Worm (Caenorhabditis elegans): ENCODE measurements around the gene F22B5.5.

F22B5.5 gene

ce11 chrII:8485603-8486002 is 31.2 kb upstream of the F22B5.5 start, which contains the start of gene gbh-2:
TSS of gene gbh-2 (plus strand) at chrII:8485879.
- no peak for TF ChIP-seq nhr-23 (tag; optimal IDR thresholded peaks at IDR 0.05)
- TF ChIP-seq Y55F3AM.14 (GFP tag; optimal IDR thresholded peaks at IDR 0.05): no peak
- TF ChIP-seq ztf-1 (GFP tag; conservative IDR thresholded peaks at IDR 0.05): no peak
- no peak for TF ChIP-seq C34F6.9 (tag; optimal IDR thresholded peaks at IDR 0.05)
- peak; percentile 24 for TF ChIP-seq nhr-6 (tag; optimal IDR thresholded peaks at IDR 0.05)
- no peak for TF ChIP-seq lin-13 (GFP tag; optimal IDR thresholded peaks at IDR 0.05)
- no peak for TF ChIP-seq elt-1 (tag; optimal IDR thresholded peaks at IDR 0.05)
- TF ChIP-seq blmp-1 (tag; optimal IDR thresholded peaks at IDR 0.05; ENCODE audit: insufficient read depth): peak; percentile 57
- TF ChIP-seq nhr-12 (tag; optimal IDR thresholded peaks at IDR 0.05): no peak
- peak; percentile 80 for TF ChIP-seq nhr-21 (tag; optimal IDR thresholded peaks at IDR 0.05)
- no peak for TF ChIP-seq nhr-237 (tag; optimal IDR thresholded peaks at IDR 0.05)
- TF ChIP-seq mbf-1 (tag; optimal IDR thresholded peaks at IDR 0.05): no peak
- TF ChIP-seq peb-1 (tag; optimal IDR thresholded peaks at IDR 0.05): no peak
- TF ChIP-seq ZK546.5 (tag; optimal IDR thresholded peaks at IDR 0.05): no peak
- no peak for TF ChIP-seq R02D3.7 (tag; optimal IDR thresholded peaks at IDR 0.05)
- peak; percentile 93 for TF ChIP-seq nhr-129 (tag; optimal IDR thresholded peaks at IDR 0.05)
- TF ChIP-seq nhr-25 (tag; optimal IDR thresholded peaks at IDR 0.05): peak; percentile 92
- TF ChIP-seq unc-55 (GFP tag; optimal IDR thresholded peaks at IDR 0.05): no peak
- peak; percentile 89 for TF ChIP-seq sma-9 (GFP tag; optimal IDR thresholded peaks at IDR 0.05)
- TF ChIP-seq sma-9 (tag; optimal IDR thresholded peaks at IDR 0.05): no peak
- TF ChIP-seq unc-62 (GFP tag; optimal IDR thresholded peaks at IDR 0.05): no peak
- TF ChIP-seq F13H6.1 (tag; optimal IDR thresholded peaks at IDR 0.05): peak; percentile 19
- no peak for TF ChIP-seq sem-4 (tag; optimal IDR thresholded peaks at IDR 0.05)
- no peak for TF ChIP-seq ztf-4 (tag; optimal IDR thresholded peaks at IDR 0.05)
- TF ChIP-seq elt-3 (tag; optimal IDR thresholded peaks at IDR 0.05): no peak
- TF ChIP-seq ceh-16 (tag; optimal IDR thresholded peaks at IDR 0.05): no peak
- peak; percentile 64 for TF ChIP-seq sma-3 (GFP tag; optimal IDR thresholded peaks at IDR 0.05)
- no peak for TF ChIP-seq nhr-11 (tag; optimal IDR thresholded peaks at IDR 0.05)
- no peak for TF ChIP-seq snpc-4 (tag; optimal IDR thresholded peaks at IDR 0.05)
- TF ChIP-seq mdl-1 (tag; optimal IDR thresholded peaks at IDR 0.05): no peak
- TF ChIP-seq egl-27 (tag; optimal IDR thresholded peaks at IDR 0.05): no peak
- no peak for TF ChIP-seq nhr-10 (tag; optimal IDR thresholded peaks at IDR 0.05)
- peak in 1 of 2 experiments; percentile 3 for TF ChIP-seq lsy-2 (tag; optimal IDR thresholded peaks at IDR 0.05)
- TF ChIP-seq nhr-77 (tag; optimal IDR thresholded peaks at IDR 0.05): no peak
- TF ChIP-seq fos-1 (tag; optimal IDR thresholded peaks at IDR 0.05): peak; percentile 73
- TF ChIP-seq lin-39 (tag; optimal IDR thresholded peaks at IDR 0.05): no peak
- TF ChIP-seq skn-1 (tag; optimal IDR thresholded peaks at IDR 0.05): no peak
- no peak for TF ChIP-seq ama-1 (optimal IDR thresholded peaks at IDR 0.05)
- TF ChIP-seq crh-2 (tag; optimal IDR thresholded peaks at IDR 0.05): peak; percentile 86
- TF ChIP-seq ceh-82 (tag; optimal IDR thresholded peaks at IDR 0.05): no peak
- peak; percentile 48 for TF ChIP-seq gmeb-1 (tag; optimal IDR thresholded peaks at IDR 0.05)
- no peak for TF ChIP-seq aly-2 (tag; optimal IDR thresholded peaks at IDR 0.05)

ce11 chrII:8484546-8484945 is 30.1 kb upstream of the F22B5.5 start:
- peak; percentile 63 for TF ChIP-seq nhr-129 (tag; optimal IDR thresholded peaks at IDR 0.05)
- TF ChIP-seq blmp-1 (tag; optimal IDR thresholded peaks at IDR 0.05; ENCODE audit: insufficient read depth): no peak
- TF ChIP-seq sma-9 (GFP tag; optimal IDR thresholded peaks at IDR 0.05): peak; percentile 68
- no peak for TF ChIP-seq sma-9 (tag; optimal IDR thresholded peaks at IDR 0.05)
- TF ChIP-seq nhr-237 (tag; optimal IDR thresholded peaks at IDR 0.05): no peak
- TF ChIP-seq nhr-25 (tag; optimal IDR thresholded peaks at IDR 0.05): no peak
- TF ChIP-seq lin-11 (tag; optimal IDR thresholded peaks at IDR 0.05): no peak
- peak; percentile 33 for TF ChIP-seq C34F6.9 (tag; optimal IDR thresholded peaks at IDR 0.05)
- TF ChIP-seq unc-62 (GFP tag; optimal IDR thresholded peaks at IDR 0.05): no peak
- peak; percentile 78 for TF ChIP-seq crh-2 (tag; optimal IDR thresholded peaks at IDR 0.05)
- TF ChIP-seq lin-39 (tag; optimal IDR thresholded peaks at IDR 0.05): no peak
- TF ChIP-seq peb-1 (tag; optimal IDR thresholded peaks at IDR 0.05): no peak
- peak; percentile 56 for TF ChIP-seq F13H6.1 (tag; optimal IDR thresholded peaks at IDR 0.05)
- peak; percentile 71 for TF ChIP-seq fos-1 (tag; optimal IDR thresholded peaks at IDR 0.05)
- TF ChIP-seq nhr-6 (tag; optimal IDR thresholded peaks at IDR 0.05): no peak
- peak; percentile 30 for TF ChIP-seq gmeb-1 (tag; optimal IDR thresholded peaks at IDR 0.05)
- TF ChIP-seq egl-27 (tag; optimal IDR thresholded peaks at IDR 0.05): peak; percentile 13
- TF ChIP-seq ama-1 (optimal IDR thresholded peaks at IDR 0.05): peak; percentile 8
- peak; percentile 4 for TF ChIP-seq unc-55 (GFP tag; optimal IDR thresholded peaks at IDR 0.05)
- TF ChIP-seq lsy-2 (tag; optimal IDR thresholded peaks at IDR 0.05): peak in 1 of 2 experiments; percentile 26
- no peak for TF ChIP-seq mdl-1 (tag; optimal IDR thresholded peaks at IDR 0.05)

All from whole organism, L2 larva.